Worm (Caenorhabditis elegans): ENCODE data around the gene tbc-18.

tbc-18 gene

DNA sequence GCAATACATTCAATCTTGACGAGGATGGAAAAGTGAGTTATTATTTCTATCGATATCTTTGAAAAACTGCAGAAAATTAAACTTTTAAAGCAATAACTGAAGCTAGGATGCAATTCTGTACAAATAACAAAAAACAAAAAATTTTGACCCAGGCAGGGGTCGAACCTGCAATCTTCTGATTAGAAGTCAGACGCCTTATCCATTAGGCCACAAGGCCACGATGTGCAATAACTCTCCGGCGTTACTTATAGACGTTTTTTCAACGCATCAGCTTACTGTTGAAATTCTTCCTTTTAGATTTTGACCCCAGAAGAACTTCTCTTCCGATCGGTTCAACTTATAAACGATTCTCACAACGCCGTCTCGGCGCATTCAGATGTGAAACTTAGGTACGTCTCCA is 3.3 kb downstream of the tbc-18 start (continued):
- peak; percentile 54; the same call in 1 of the 2 replicates for TF ChIP-seq dox-1 (GFP tag; IDR thresholded peaks at IDR 0.05)
- no peak for TF ChIP-seq ztf-26 (tag; optimal IDR thresholded peaks at IDR 0.05)
- TF ChIP-seq attf-3 (GFP tag; conservative IDR thresholded peaks at IDR 0.05): 0 out of 2 replicates have a peak, but pooled peaks have one; percentile 23
- no peak for TF ChIP-seq cebp-1 (GFP tag; IDR thresholded peaks at IDR 0.05)
- peak; percentile 45 for TF ChIP-seq cebp-1 (tag; optimal IDR thresholded peaks at IDR 0.05)
- TF ChIP-seq nhr-120 (GFP tag; IDR thresholded peaks at IDR 0.05): no peak
- TF ChIP-seq lin-35 (GFP tag; optimal IDR thresholded peaks at IDR 0.05): no peak
- no peak for TF ChIP-seq nhr-27 (tag; optimal IDR thresholded peaks at IDR 0.05)
- peak; percentile 52 for TF ChIP-seq hrde-1 (tag; optimal IDR thresholded peaks at IDR 0.05; ENCODE audit: borderline replicate concordance)
- no peak for TF ChIP-seq B0336.3 (GFP tag; IDR thresholded peaks at IDR 0.05)
- TF ChIP-seq athp-1 (tag; optimal IDR thresholded peaks at IDR 0.05): peak; percentile 51
- no peak for TF ChIP-seq lsl-1 (GFP tag; optimal IDR thresholded peaks at IDR 0.05)
- TF ChIP-seq ztf-18 (tag; optimal IDR thresholded peaks at IDR 0.05): peak; percentile 46
- TF ChIP-seq somi-1 (GFP tag; optimal IDR thresholded peaks at IDR 0.05): no peak
- no peak for TF ChIP-seq sea-2 (GFP tag; IDR thresholded peaks at IDR 0.05)
- peak; percentile 49; the same call in 1 of the 2 replicates for TF ChIP-seq madf-6 (GFP tag; IDR thresholded peaks at IDR 0.05)
- no peak for TF ChIP-seq ceh-79 (tag; optimal IDR thresholded peaks at IDR 0.05)
- peak; percentile 27; the same call in 1 of the 2 replicates for TF ChIP-seq attf-6 (GFP tag; IDR thresholded peaks at IDR 0.05)
- no peak for TF ChIP-seq mxl-1 (tag; optimal IDR thresholded peaks at IDR 0.05)
- TF ChIP-seq mes-4 (tag; optimal IDR thresholded peaks at IDR 0.05): peak; percentile 50
- TF ChIP-seq bed-1 (GFP tag; IDR thresholded peaks at IDR 0.05): no peak
- peak; percentile 59 for TF ChIP-seq madf-10 (tag; optimal IDR thresholded peaks at IDR 0.05)
- TF ChIP-seq D2030.7 (GFP tag; IDR thresholded peaks at IDR 0.05): peak; percentile 80
- TF ChIP-seq F39B2.1 (GFP tag; IDR thresholded peaks at IDR 0.05): 0 out of 2 replicates have a peak, but pooled peaks have one; percentile 30
- no peak for TF ChIP-seq bed-2 (GFP tag; IDR thresholded peaks at IDR 0.05)
- TF ChIP-seq rec-8 (tag; optimal IDR thresholded peaks at IDR 0.05): peak; percentile 24 to 59
- TF ChIP-seq F10E7.11 (tag; optimal IDR thresholded peaks at IDR 0.05): peak; percentile 26
- TF ChIP-seq ceh-27 (GFP tag; optimal IDR thresholded peaks at IDR 0.05): no peak
- TF ChIP-seq lsy-27 (tag; optimal IDR thresholded peaks at IDR 0.05; ENCODE audit: borderline replicate concordance, insufficient read depth): no peak
- TF ChIP-seq ceh-100 (GFP tag; IDR thresholded peaks at IDR 0.05): peak; percentile 45; the same call in 1 of the 2 replicates
- no peak for TF ChIP-seq T26A5.8 (tag; optimal IDR thresholded peaks at IDR 0.05)
- TF ChIP-seq gei-17 (GFP tag; optimal IDR thresholded peaks at IDR 0.05): no peak
- no peak for TF ChIP-seq cebp-2 (GFP tag; IDR thresholded peaks at IDR 0.05)
- TF ChIP-seq F49E8.2 (tag; optimal IDR thresholded peaks at IDR 0.05; ENCODE audit: insufficient read depth): no peak
- TF ChIP-seq ztf-28 (GFP tag; IDR thresholded peaks at IDR 0.05): 0 out of 2 replicates have a peak, but pooled peaks have one; percentile 27
- TF ChIP-seq efl-1 (GFP tag; optimal IDR thresholded peaks at IDR 0.05): no peak
- TF ChIP-seq zim-3 (tag; optimal IDR thresholded peaks at IDR 0.05): no peak
- peak; percentile 74 for TF ChIP-seq snpc-3.4 (tag; optimal IDR thresholded peaks at IDR 0.05)
- TF ChIP-seq hlh-12 (tag; optimal IDR thresholded peaks at IDR 0.05): no peak
- no peak for TF ChIP-seq ztf-3 (GFP tag; optimal IDR thresholded peaks at IDR 0.05)
- TF ChIP-seq F37B4.10 (GFP tag; IDR thresholded peaks at IDR 0.05): no peak
- TF ChIP-seq lag-1 (GFP tag; IDR thresholded peaks at IDR 0.05): no peak
- no peak for TF ChIP-seq lir-1 (GFP tag; conservative IDR thresholded peaks at IDR 0.05)
- no peak for TF ChIP-seq egrh-3 (GFP tag; IDR thresholded peaks at IDR 0.05)
- TF ChIP-seq madf-3 (GFP tag; IDR thresholded peaks at IDR 0.05): no peak
- TF ChIP-seq C17E4.6 (GFP tag; IDR thresholded peaks at IDR 0.05): no peak

All from whole organism, young adult.